Worm (Caenorhabditis elegans): ENCODE results near the gene ZK418.6.

ce11 chrIII:7095156-7095555 is 16.5 kb upstream of the ZK418.6 start, which contains the start of gene nhr-9:
- TF ChIP-seq lin-15B (tag; optimal IDR thresholded peaks at IDR 0.05) (no peak), fkh-10 (GFP tag; optimal IDR thresholded peaks at IDR 0.05) (no peak), fos-1 (tag; optimal IDR thresholded peaks at IDR 0.05) (no peak), nhr-67 (tag; optimal IDR thresholded peaks at IDR 0.05) (no peak), ceh-82 (tag; optimal IDR thresholded peaks at IDR 0.05) (no peak), elt-1 (tag; optimal IDR thresholded peaks at IDR 0.05) (no peak), ztf-11 (tag; optimal IDR thresholded peaks at IDR 0.05) (no peak), pha-4 (tag; optimal IDR thresholded peaks at IDR 0.05) (no peak), nhr-77 (tag; optimal IDR thresholded peaks at IDR 0.05) (no peak), egl-27 (tag; optimal IDR thresholded peaks at IDR 0.05) (no peak), ZK546.5 (tag; optimal IDR thresholded peaks at IDR 0.05) (no peak), unc-62 (GFP tag; optimal IDR thresholded peaks at IDR 0.05) (no peak), snpc-4 (tag; optimal IDR thresholded peaks at IDR 0.05) (no peak)

Data from whole organism, L3 larva.